Worm (Caenorhabditis elegans): ENCODE data around the gene der-2.

Gene der-2

DNA sequence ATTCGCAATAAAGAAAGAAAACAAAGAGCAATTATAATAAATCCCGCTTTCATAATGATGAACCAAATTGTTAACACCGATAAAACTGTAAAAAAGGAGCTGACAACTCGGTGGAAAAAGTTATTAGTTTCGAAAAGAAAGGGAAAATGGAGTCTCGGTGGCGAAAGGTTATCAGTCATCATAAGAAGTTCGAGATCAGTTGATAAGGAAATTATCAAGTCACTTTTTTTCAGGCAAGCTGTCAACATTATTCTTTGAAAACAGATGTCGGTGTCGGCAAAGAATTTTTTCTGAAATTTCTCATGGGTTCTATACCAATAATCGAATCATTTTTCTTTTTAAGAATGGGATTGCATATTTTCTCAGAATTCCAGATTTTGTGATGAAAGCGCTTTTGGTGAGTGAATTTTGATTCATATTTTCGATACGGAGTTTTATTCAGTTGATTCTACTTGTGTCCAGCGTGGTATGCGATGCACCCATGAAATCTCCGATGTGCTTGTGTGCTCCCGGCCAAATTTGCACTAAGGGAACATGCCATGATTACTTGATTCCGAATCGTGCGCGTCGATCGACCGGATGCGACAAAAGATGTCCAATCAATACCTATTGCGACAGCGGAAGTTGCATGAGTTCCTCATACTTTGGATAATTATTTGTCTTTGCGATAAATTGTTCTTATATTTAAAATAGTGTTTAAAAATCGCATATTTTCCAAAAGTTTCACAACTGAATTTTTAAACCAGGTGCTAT, 34.5 kb downstream of the der-2 start, which contains the start of the genes F37C12.21 and F37C12.10 (continued):
- TF ChIP-seq B0336.3 (GFP tag; IDR thresholded peaks at IDR 0.05) (peak; percentile 62), ama-1 (optimal IDR thresholded peaks at IDR 0.05) (no peak), ama-1 (GFP tag; optimal IDR thresholded peaks at IDR 0.05) (peak in 1 of 2 experiments; percentile 25), aptf-3 (GFP tag; IDR thresholded peaks at IDR 0.05) (0 out of 2 replicates have a peak, but pooled peaks have one; percentile 17), hsf-1 (GFP tag; IDR thresholded peaks at IDR 0.05) (peak; percentile 48; the same call in 1 of the 2 replicates), repo-1 (tag; optimal IDR thresholded peaks at IDR 0.05) (peak; percentile 47), let-607 (tag; optimal IDR thresholded peaks at IDR 0.05) (peak in 1 of 2 experiments; percentile 24), T26A5.8 (tag; optimal IDR thresholded peaks at IDR 0.05) (no peak), ztf-25 (GFP tag; IDR thresholded peaks at IDR 0.05) (0 out of 2 replicates have a peak, but pooled peaks have one; percentile 22), dox-1 (GFP tag; IDR thresholded peaks at IDR 0.05) (peak; percentile 51)

DNA sequence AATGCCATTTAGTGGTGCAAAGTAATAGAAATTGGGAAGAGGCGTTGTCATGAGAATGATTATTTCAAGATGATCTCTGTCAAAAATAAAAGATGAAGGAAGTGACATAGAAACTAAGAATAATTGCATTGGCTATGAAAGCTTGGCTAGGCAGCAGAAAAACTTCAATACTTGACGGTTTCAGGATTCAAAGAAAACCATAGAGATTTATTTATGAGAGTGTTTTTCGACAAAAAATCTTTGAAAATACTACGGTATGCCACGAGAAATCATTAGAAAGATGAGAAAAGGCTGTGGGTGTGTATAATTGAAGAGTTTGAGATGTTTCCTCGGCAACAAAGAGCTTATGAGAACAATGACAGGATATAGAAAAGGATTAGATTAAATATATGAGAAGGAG, 37.5 kb downstream of the der-2 start, which contains the start of gene F37C12.14:
TSS of gene F37C12.14 (minus strand) at position 101 of the 400 bp plus-strand sequence.
- TF ChIP-seq ceh-91 (GFP tag; IDR thresholded peaks at IDR 0.05) (no peak), lsl-1 (GFP tag; optimal IDR thresholded peaks at IDR 0.05) (no peak)

DNA sequence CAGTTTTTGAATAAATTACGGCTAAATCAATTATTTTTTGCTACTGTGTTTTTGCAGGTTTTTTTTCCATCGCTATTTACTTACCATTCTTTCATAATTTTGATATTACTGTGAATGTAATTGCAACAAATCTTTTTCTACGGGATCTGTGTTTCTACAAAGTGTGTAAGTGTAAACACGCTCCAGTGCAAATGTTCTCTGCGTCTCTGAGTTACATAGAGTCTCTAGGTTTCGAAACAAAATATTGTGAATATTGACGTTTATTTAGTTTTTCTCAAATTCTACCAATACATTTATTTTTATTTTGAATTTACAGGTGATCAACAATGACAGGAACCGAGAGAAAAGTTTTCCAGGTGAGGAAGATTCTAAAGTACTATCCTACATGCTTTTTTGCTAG, 38.9 kb downstream of the der-2 start, which contains the start of gene yju-2:
TSS of gene yju-2 (plus strand) at position 315 of the 400 bp plus-strand sequence.
- TF ChIP-seq nhr-27 (tag; optimal IDR thresholded peaks at IDR 0.05) (peak; percentile 9), repo-1 (tag; optimal IDR thresholded peaks at IDR 0.05) (peak; percentile 18), T26A5.8 (tag; optimal IDR thresholded peaks at IDR 0.05) (no peak), Y53G8AR.9 (GFP tag; conservative IDR thresholded peaks at IDR 0.05) (no peak), ztf-18 (tag; optimal IDR thresholded peaks at IDR 0.05) (peak; percentile 2), lsl-1 (GFP tag; optimal IDR thresholded peaks at IDR 0.05) (peak; percentile 7), F23B12.7 (tag; optimal IDR thresholded peaks at IDR 0.05; ENCODE audit: insufficient read depth) (peak; percentile 35), efl-1 (GFP tag; optimal IDR thresholded peaks at IDR 0.05) (peak; percentile 12), madf-3 (GFP tag; IDR thresholded peaks at IDR 0.05) (0 out of 2 replicates have a peak, but pooled peaks have one; percentile 47), snpc-4 (GFP tag; optimal IDR thresholded peaks at IDR 0.05) (peak; percentile 31), snpc-4 (tag; optimal IDR thresholded peaks at IDR 0.05) (peak in 2 of 4 experiments; percentile 38 to 41), nhr-80 (tag; optimal IDR thresholded peaks at IDR 0.05) (peak; percentile 7), attf-5 (GFP tag; optimal IDR thresholded peaks at IDR 0.05) (peak; percentile 12), lin-35 (GFP tag; optimal IDR thresholded peaks at IDR 0.05) (peak in 1 of 3 experiments; percentile 57), lin-40 (tag; optimal IDR thresholded peaks at IDR 0.05) (no peak), F49E8.2 (tag; optimal IDR thresholded peaks at IDR 0.05; ENCODE audit: insufficient read depth) (peak; percentile 48), mcd-1 (GFP tag; IDR thresholded peaks at IDR 0.05) (peak; percentile 68), B0336.3 (GFP tag; IDR thresholded peaks at IDR 0.05) (0 out of 2 replicates have a peak, but pooled peaks have one; percentile 22), tbp1 (GFP tag; optimal IDR thresholded peaks at IDR 0.05) (peak; percentile 11), hmg-1.2 (GFP tag; IDR thresholded peaks at IDR 0.05) (peak; percentile 81), Y53F4B.3 (GFP tag; IDR thresholded peaks at IDR 0.05) (no peak), ztf-22 (GFP tag; optimal IDR thresholded peaks at IDR 0.05) (no peak), nfya-1 (tag; optimal IDR thresholded peaks at IDR 0.05; ENCODE audit: borderline replicate concordance, insufficient read depth) (no peak), ceh-100 (GFP tag; IDR thresholded peaks at IDR 0.05) (peak; percentile 88), cebp-1 (GFP tag; IDR thresholded peaks at IDR 0.05) (no peak), cebp-1 (tag; optimal IDR thresholded peaks at IDR 0.05) (peak; percentile 58), snpc-3.4 (tag; optimal IDR thresholded peaks at IDR 0.05) (no peak), cebp-2 (GFP tag; IDR thresholded peaks at IDR 0.05) (no peak), nfyb-1 (GFP tag; IDR thresholded peaks at IDR 0.05) (no peak), ama-1 (optimal IDR thresholded peaks at IDR 0.05) (peak; percentile 16), ama-1 (GFP tag; optimal IDR thresholded peaks at IDR 0.05) (peak in 1 of 2 experiments; percentile 38), madf-10 (tag; optimal IDR thresholded peaks at IDR 0.05) (peak; percentile 3), lin-54 (GFP tag; optimal IDR thresholded peaks at IDR 0.05) (peak; percentile 16)
